Worm (Caenorhabditis elegans): ENCODE results near the gene arl-8.

The arl-8 gene

DNA sequence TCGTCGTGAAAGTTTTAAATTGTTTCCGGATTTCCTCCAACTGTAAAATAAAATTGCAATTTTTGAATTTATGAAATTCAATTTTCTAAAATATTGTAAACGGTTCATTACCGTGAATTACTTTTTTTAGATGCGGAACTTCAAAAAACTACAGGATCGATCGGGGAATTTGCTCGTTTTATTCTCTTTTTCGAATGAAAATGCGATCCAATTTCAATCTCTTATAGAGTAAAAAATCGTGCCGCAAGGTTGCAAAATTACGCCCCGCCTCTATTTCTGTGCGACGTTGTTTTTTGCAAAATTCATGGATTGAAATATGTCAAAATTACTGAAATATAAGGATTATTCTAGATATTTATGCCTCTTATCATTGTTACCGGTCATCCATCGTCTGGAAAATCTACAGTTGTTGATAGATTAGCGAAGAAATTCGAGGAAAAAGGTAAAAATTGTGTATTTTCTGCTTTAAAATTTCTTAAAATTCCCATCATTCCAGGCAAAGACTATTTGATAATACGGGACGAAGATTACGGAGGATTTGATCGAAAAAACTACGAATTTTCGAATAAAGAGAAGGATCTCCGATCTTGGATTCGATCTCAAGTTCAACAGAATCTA lies 28.6 kb upstream of the arl-8 start, which contains the start of gene Y57G11C.43:
Gene Y57G11C.43 (plus strand): TSS at position 224 of the 618 bp plus-strand sequence.
- no peak for TF ChIP-seq ref-2 (tag; optimal IDR thresholded peaks at IDR 0.05)
- TF ChIP-seq ahr-1 (tag; optimal IDR thresholded peaks at IDR 0.05) = no peak
- no peak for TF ChIP-seq che-1 (tag; optimal IDR thresholded peaks at IDR 0.05)
- TF ChIP-seq elt-2 (tag; optimal IDR thresholded peaks at IDR 0.05) = no peak

DNA sequence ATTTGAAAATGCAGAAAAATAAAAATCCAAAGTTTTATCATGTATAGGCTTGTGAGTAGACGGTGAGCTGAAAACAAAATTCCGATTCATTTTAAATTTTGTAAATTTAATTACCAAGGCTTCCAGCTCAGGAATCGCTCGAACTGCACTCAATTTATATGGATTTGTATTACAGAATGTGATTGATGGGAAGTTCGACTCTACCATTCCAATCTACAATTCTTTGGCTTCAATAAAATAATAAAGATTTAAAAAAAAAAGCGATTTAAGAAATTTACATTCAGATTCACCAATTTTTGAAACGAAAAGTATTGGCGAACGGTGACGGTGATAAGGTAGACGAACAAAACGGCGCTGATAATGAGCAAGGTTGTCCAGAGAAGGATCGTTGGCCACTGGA lies 27.3 kb upstream of the arl-8 start:
- TF ChIP-seq dmd-4 (tag; optimal IDR thresholded peaks at IDR 0.05; ENCODE audit: borderline replicate concordance) = no peak
- no peak for TF ChIP-seq ceh-2 (tag; optimal IDR thresholded peaks at IDR 0.05)
- no peak for TF ChIP-seq C38D4.7 (GFP tag; optimal IDR thresholded peaks at IDR 0.05)
- TF ChIP-seq K02D7.2 (tag; optimal IDR thresholded peaks at IDR 0.05) = no peak
- TF ChIP-seq F13H6.1 (tag; optimal IDR thresholded peaks at IDR 0.05) = no peak
- TF ChIP-seq dve-1 (tag; optimal IDR thresholded peaks at IDR 0.05) = no peak
- no peak for TF ChIP-seq rnt-1 (tag; optimal IDR thresholded peaks at IDR 0.05)
- no peak for TF ChIP-seq sox-4 (tag; optimal IDR thresholded peaks at IDR 0.05)
- TF ChIP-seq zip-5 (tag; optimal IDR thresholded peaks at IDR 0.05) = no peak
- no peak for TF ChIP-seq nfya-1 (tag; optimal IDR thresholded peaks at IDR 0.05)
- no peak for TF ChIP-seq eyg-1 (tag; optimal IDR thresholded peaks at IDR 0.05)

DNA sequence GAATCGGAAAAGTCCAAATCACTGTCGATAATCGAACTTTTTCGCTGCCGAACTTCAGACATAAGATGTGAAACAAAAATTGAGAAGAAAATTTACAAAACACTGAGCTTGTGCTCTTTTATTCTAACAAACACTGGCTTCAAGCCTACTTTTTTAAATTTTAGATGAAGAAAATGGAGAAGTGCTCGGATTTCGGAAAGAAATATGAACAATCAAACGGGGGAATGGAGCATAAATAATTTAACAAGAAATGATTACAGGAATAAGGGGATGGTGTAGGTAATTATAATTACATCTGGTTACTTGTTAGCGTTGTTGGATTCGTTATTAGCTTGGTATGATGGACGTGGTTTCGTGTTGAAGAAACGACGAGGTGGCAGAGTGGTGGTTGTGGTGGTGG lies 26.6 kb upstream of the arl-8 start, which contains the start of gene degl-1:
Gene degl-1 (minus strand): TSS at position 101 of the 400 bp plus-strand sequence.
- no peak for TF ChIP-seq zip-5 (tag; optimal IDR thresholded peaks at IDR 0.05)
- no peak for TF ChIP-seq ceh-14 (tag; optimal IDR thresholded peaks at IDR 0.05)
- no peak for TF ChIP-seq hlh-6 (tag; optimal IDR thresholded peaks at IDR 0.05)
- TF ChIP-seq Y22D7AL.16 (tag; optimal IDR thresholded peaks at IDR 0.05) = no peak
- TF ChIP-seq lim-6 (tag; optimal IDR thresholded peaks at IDR 0.05) = no peak
- no peak for TF ChIP-seq mec-3 (tag; optimal IDR thresholded peaks at IDR 0.05; ENCODE audit: borderline replicate concordance)
- TF ChIP-seq ama-1 (optimal IDR thresholded peaks at IDR 0.05) = no peak

ce11 chrIV:14773280-14774071 lies 24.5 kb upstream of the arl-8 start, which contains the start of gene Y57G11C.36:
Y57G11C.36 (minus strand) TSS chrIV:14773781.
- TF ChIP-seq unc-3 (GFP tag; conservative IDR thresholded peaks at IDR 0.05) (no peak), unc-3 (tag; optimal IDR thresholded peaks at IDR 0.05) (no peak), eyg-1 (tag; optimal IDR thresholded peaks at IDR 0.05) (no peak), hlh-6 (tag; optimal IDR thresholded peaks at IDR 0.05) (no peak), nfya-1 (tag; optimal IDR thresholded peaks at IDR 0.05) (no peak), pros-1 (tag; optimal IDR thresholded peaks at IDR 0.05) (no peak), ahr-1 (tag; optimal IDR thresholded peaks at IDR 0.05) (no peak), C38D4.7 (GFP tag; optimal IDR thresholded peaks at IDR 0.05) (no peak), ceh-22 (tag; optimal IDR thresholded peaks at IDR 0.05) (no peak), unc-42 (tag; optimal IDR thresholded peaks at IDR 0.05) (no peak), odd-2 (tag; optimal IDR thresholded peaks at IDR 0.05) (no peak), rnt-1 (tag; optimal IDR thresholded peaks at IDR 0.05) (no peak), ceh-6 (GFP tag; optimal IDR thresholded peaks at IDR 0.05) (no peak), ceh-45 (GFP tag; IDR thresholded peaks at IDR 0.05) (no peak), gmeb-2 (tag; optimal IDR thresholded peaks at IDR 0.05) (no peak), K09A11.1 (tag; optimal IDR thresholded peaks at IDR 0.05; ENCODE audit: insufficient read depth) (no peak), madf-2 (tag; optimal IDR thresholded peaks at IDR 0.05) (no peak), Y22D7AL.16 (tag; optimal IDR thresholded peaks at IDR 0.05) (no peak), fax-1 (tag; optimal IDR thresholded peaks at IDR 0.05) (no peak)

Data from whole organism, late embryonic.